Fruit fly (Drosophila melanogaster) whole organism, embryonic: Measurements from ENCODE around the gene ND-13A.

ENCODE experiments used
- Abd-B ChIP-seq: fragments of 200-800 bp; sonication (Bioruptor generic); optimal IDR thresholded peaks from 2 replicates; lab custom pipeline; 2018; ENCODE audit warnings: missing biosample characterization, mild to moderate bottlenecking, missing genetic modification characterization, moderate library complexity
- Atf3 ChIP-seq: fragments of 200-800 bp; sonication (Bioruptor generic); optimal IDR thresholded peaks from 3 replicates; lab custom pipeline; 2016; ENCODE audit warnings: missing biosample characterization, missing genetic modification characterization
- Atf6 ChIP-seq: fragments of 200-800 bp; sonication (Bioruptor generic); IDR thresholded peaks from 2 replicates; pipeline ENCODE4 v1.3.6; 2022; ENCODE audit warnings: missing biosample characterization, missing genetic modification characterization
- CG10543 ChIP-seq: fragments of 200-800 bp; sonication (Bioruptor generic); optimal IDR thresholded peaks from 3 replicates; lab custom pipeline; 2017; ENCODE audit warnings: missing biosample characterization, mild to moderate bottlenecking, missing genetic modification characterization, moderate library complexity
- CG12236 ChIP-seq: fragments of 200-800 bp; sonication (Bioruptor generic); optimal IDR thresholded peaks from 2 replicates; lab custom pipeline; 2016; ENCODE audit warnings: missing biosample characterization, missing genetic modification characterization
- CG12769 ChIP-seq: fragments of 200-800 bp; sonication (Bioruptor generic); optimal IDR thresholded peaks from 2 replicates; lab custom pipeline; 2019; ENCODE audit warnings: missing biosample characterization, mild to moderate bottlenecking, missing genetic modification characterization, moderate library complexity
- CG14860 ChIP-seq: fragments of 200-800 bp; sonication (Bioruptor generic); IDR thresholded peaks from 3 replicates; pipeline ENCODE4 v1.3.6; 2022; ENCODE audit warnings: missing biosample characterization, missing genetic modification characterization; ENCODE audit not compliant: partially characterized antibody
- CG14965 ChIP-seq: fragments of 200-800 bp; sonication (Bioruptor generic); optimal IDR thresholded peaks from 2 replicates; lab custom pipeline; 2016; ENCODE audit warnings: missing biosample characterization, missing genetic modification characterization, borderline replicate concordance
- CG15269 ChIP-seq: fragments of 200-800 bp; sonication (Bioruptor generic); optimal IDR thresholded peaks from 2 replicates; lab custom pipeline; 2018; ENCODE audit warnings: missing biosample characterization, mild to moderate bottlenecking, missing genetic modification characterization, moderate library complexity
- CG15479 ChIP-seq: fragments of 200-800 bp; sonication (Bioruptor generic); optimal IDR thresholded peaks from 3 replicates; lab custom pipeline; 2019; ENCODE audit warnings: missing biosample characterization, mild to moderate bottlenecking, missing genetic modification characterization, moderate library complexity
- CG16779 ChIP-seq: fragments of 200-800 bp; sonication (Bioruptor generic); IDR thresholded peaks from 2 replicates; pipeline ENCODE4 v1.3.6; 2022; ENCODE audit warnings: missing biosample characterization, missing genetic modification characterization
- CG2889 ChIP-seq: fragments of 200-800 bp; sonication (Bioruptor generic); IDR thresholded peaks from 3 replicates; pipeline ENCODE4 v1.3.6; 2022; ENCODE audit warnings: missing biosample characterization, missing genetic modification characterization
- CG31388 ChIP-seq: fragments of 200-800 bp; sonication (Bioruptor generic); optimal IDR thresholded peaks from 2 replicates; lab custom pipeline; 2016; ENCODE audit warnings: missing biosample characterization, missing genetic modification characterization
- CG32532 ChIP-seq: fragments of 200-800 bp; sonication (Bioruptor generic); IDR thresholded peaks from 2 replicates; pipeline ENCODE4 v1.3.6; 2022; ENCODE audit warnings: missing biosample characterization, missing genetic modification characterization
- CG6175 ChIP-seq: fragments of 200-800 bp; sonication (Bioruptor generic); IDR thresholded peaks from 3 replicates; pipeline ENCODE4 v1.3.6; 2022; ENCODE audit warnings: missing biosample characterization, missing genetic modification characterization
- CG7357 ChIP-seq: fragments of 200-800 bp; sonication (Bioruptor generic); IDR thresholded peaks from 3 replicates; pipeline ENCODE4 v1.3.6; 2022; ENCODE audit warnings: missing biosample characterization, missing genetic modification characterization
- CG7745 ChIP-seq: fragments of 200-800 bp; sonication (Bioruptor generic); optimal IDR thresholded peaks from 2 replicates; lab custom pipeline; 2018; ENCODE audit warnings: missing biosample characterization, mild to moderate bottlenecking, missing genetic modification characterization, moderate library complexity
- CG7987 ChIP-seq: fragments of 200-800 bp; sonication (Bioruptor generic); optimal IDR thresholded peaks from 2 replicates; lab custom pipeline; 2018; ENCODE audit warnings: missing biosample characterization, mild to moderate bottlenecking, missing genetic modification characterization, moderate library complexity
- CG8359 ChIP-seq: fragments of 200-800 bp; sonication (Bioruptor generic); optimal IDR thresholded peaks from 2 replicates; lab custom pipeline; 2017; ENCODE audit warnings: missing biosample characterization, mild to moderate bottlenecking, missing genetic modification characterization, borderline replicate concordance
- CG9817 ChIP-seq: fragments of 200-800 bp; sonication (Bioruptor generic); optimal IDR thresholded peaks from 2 replicates; lab custom pipeline; 2018; ENCODE audit warnings: missing biosample characterization, mild to moderate bottlenecking, missing genetic modification characterization, moderate library complexity
- Dbx ChIP-seq: fragments of 200-800 bp; sonication (Bioruptor generic); IDR thresholded peaks from 3 replicates; pipeline ENCODE4 v1.3.6; 2022; ENCODE audit warnings: missing biosample characterization, missing genetic modification characterization
- Deaf1 ChIP-seq: fragments of 200-800 bp; optimal IDR thresholded peaks from 3 replicates; lab custom pipeline; 2019; ENCODE audit warnings: missing biosample characterization, mild to moderate bottlenecking, missing genetic modification characterization, moderate library complexity
- HLH3B ChIP-seq: fragments of 200-800 bp; sonication (Bioruptor generic); IDR thresholded peaks from 2 replicates; pipeline ENCODE4 v1.3.6; 2022; ENCODE audit warnings: missing biosample characterization, missing genetic modification characterization
- Mes4 ChIP-seq: fragments of 200-800 bp; sonication (Bioruptor generic); optimal IDR thresholded peaks from 2 replicates; lab custom pipeline; 2016; ENCODE audit warnings: missing biosample characterization, missing genetic modification characterization
- Neu2 ChIP-seq: fragments of 200-800 bp; sonication (Bioruptor generic); optimal IDR thresholded peaks from 3 replicates; lab custom pipeline; 2016; ENCODE audit warnings: missing biosample characterization, missing genetic modification characterization, borderline replicate concordance
- Oaz ChIP-seq: fragments of 200-800 bp; sonication (Bioruptor generic); IDR thresholded peaks from 2 replicates; pipeline ENCODE4 v1.3.6; 2022; ENCODE audit warnings: missing biosample characterization, missing genetic modification characterization
- PHDP ChIP-seq: fragments of 200-800 bp; sonication (Bioruptor generic); optimal IDR thresholded peaks from 3 replicates; lab custom pipeline; 2018; ENCODE audit warnings: missing biosample characterization, mild to moderate bottlenecking, missing genetic modification characterization, moderate library complexity
- Pdp1 ChIP-seq, 2 experiments: fragments of 200-800 bp; sonication (Bioruptor generic); optimal IDR thresholded peaks; 3 replicates each; lab custom pipeline; 2016; ENCODE audit warnings: missing biosample characterization in 2 of 2, missing genetic modification characterization in 2 of 2, mild to moderate bottlenecking in 1 of 2, moderate library complexity in 1 of 2
- Sox100B ChIP-seq: fragments of 200-800 bp; sonication (Bioruptor generic); optimal IDR thresholded peaks from 3 replicates; lab custom pipeline; 2018; ENCODE audit warnings: missing biosample characterization, mild to moderate bottlenecking, missing genetic modification characterization
- ci ChIP-seq: fragments of 200-800 bp; sonication (Bioruptor generic); IDR thresholded peaks from 3 replicates; pipeline ENCODE4 v1.3.6; 2022; ENCODE audit warnings: missing biosample characterization, missing genetic modification characterization
- dmrt99B ChIP-seq: fragments of 200-800 bp; sonication (Bioruptor generic); optimal IDR thresholded peaks from 2 replicates; lab custom pipeline; 2018; ENCODE audit warnings: missing biosample characterization, mild to moderate bottlenecking, missing genetic modification characterization, moderate library complexity
- fd64A ChIP-seq: fragments of 200-800 bp; sonication (Bioruptor generic); optimal IDR thresholded peaks from 3 replicates; lab custom pipeline; 2018; ENCODE audit warnings: missing biosample characterization, mild to moderate bottlenecking, missing genetic modification characterization
- fd96Cb ChIP-seq: fragments of 200-800 bp; sonication (Bioruptor generic); optimal IDR thresholded peaks from 2 replicates; lab custom pipeline; 2018; ENCODE audit warnings: missing biosample characterization, mild to moderate bottlenecking, missing genetic modification characterization, moderate library complexity
- ken ChIP-seq: fragments of 200-800 bp; sonication (Bioruptor generic); IDR thresholded peaks from 3 replicates; pipeline ENCODE4 v1.3.6; 2022; ENCODE audit warnings: missing biosample characterization, missing genetic modification characterization
- odd ChIP-seq: fragments of 200-800 bp; sonication (Bioruptor generic); optimal IDR thresholded peaks from 2 replicates; lab custom pipeline; 2017; ENCODE audit warnings: missing biosample characterization, mild to moderate bottlenecking, missing genetic modification characterization
- pnt ChIP-seq: fragments of 200-800 bp; sonication (Bioruptor generic); optimal IDR thresholded peaks from 3 replicates; lab custom pipeline; 2016; ENCODE audit warnings: missing biosample characterization, missing genetic modification characterization
- prd ChIP-seq, 3 experiments: fragments of >200 bp in 2 of 3; fragments of 200-800 bp in 1 of 3; sonication (Bioruptor generic) in 1 of 3; optimal IDR thresholded peaks in 2 of 3; IDR thresholded peaks in 1 of 3; 2 replicates in 2 of 3; 3 replicates in 1 of 3; pipeline versions ENCODE4 v1.3.6 to Lab custom; 2017 to 2022; ENCODE audit warnings: missing biosample characterization in 1 of 3, missing genetic modification characterization in 1 of 3
- sens ChIP-seq: fragments of 200-800 bp; sonication (Bioruptor generic); peaks from one replicate; lab custom pipeline; 2016; ENCODE audit warnings: missing biosample characterization, missing genetic modification characterization
- slp2 ChIP-seq: fragments of 200-800 bp; sonication (Bioruptor generic); optimal IDR thresholded peaks from 2 replicates; lab custom pipeline; 2016; ENCODE audit warnings: missing biosample characterization, missing genetic modification characterization
- sob ChIP-seq: fragments of 200-800 bp; sonication (Bioruptor generic); IDR thresholded peaks from 2 replicates; pipeline ENCODE4 v1.3.6; 2022; ENCODE audit warnings: missing biosample characterization, missing genetic modification characterization
- trem ChIP-seq: fragments of 200-800 bp; optimal IDR thresholded peaks from 3 replicates; lab custom pipeline; 2019; ENCODE audit warnings: missing biosample characterization, mild to moderate bottlenecking, missing genetic modification characterization, moderate library complexity
- wek ChIP-seq: fragments of 200-800 bp; sonication (Bioruptor generic); optimal IDR thresholded peaks from 3 replicates; lab custom pipeline; 2018; ENCODE audit warnings: missing biosample characterization, mild to moderate bottlenecking, missing genetic modification characterization, moderate library complexity
- yki ChIP-seq: fragments of >200 bp; optimal IDR thresholded peaks from 3 replicates; lab custom pipeline; 2018
- z ChIP-seq: fragments of 200-800 bp; sonication (Bioruptor generic); IDR thresholded peaks from 3 replicates; pipeline ENCODE4 v1.3.6; 2022; ENCODE audit warnings: missing biosample characterization, missing genetic modification characterization
- zf30C ChIP-seq: fragments of 200-800 bp; sonication (Bioruptor generic); optimal IDR thresholded peaks from 3 replicates; lab custom pipeline; 2018; ENCODE audit warnings: missing biosample characterization, mild to moderate bottlenecking, missing genetic modification characterization
- zfh1 ChIP-seq: fragments of 200-800 bp; sonication (Bioruptor generic); IDR thresholded peaks from 3 replicates; pipeline ENCODE4 v1.3.6; 2022; ENCODE audit warnings: missing biosample characterization, missing genetic modification characterization

ND-13A gene

dm6 chr2L:5107626-5108272 lies 7.7 kb upstream of the ND-13A start (continued):
- TF ChIP-seq CG15269 (tag; lab: Kevin White, UChicago) = peak; percentile 96
- peak; percentile 93 for TF ChIP-seq CG2889 (GFP tag; lab: Robert Waterston, UW)
- TF ChIP-seq HLH3B (GFP tag; lab: Robert Waterston, UW) = peak; percentile 92
- no peak for TF ChIP-seq yki (lab: Kevin White, UChicago)
- peak; percentile 91 for TF ChIP-seq Oaz

- TF ChIP-seq Atf6 (no peak), prd (optimal IDR thresholded peaks at IDR 0.05; lab: Kevin White, UChicago) (no peak), prd (GFP tag; IDR thresholded peaks at IDR 0.05; lab: Robert Waterston, UW) (no peak), PHDP (tag; lab: Kevin White, UChicago) (no peak), zfh1 (GFP tag; lab: Robert Waterston, UW) (0 out of 3 replicates have a peak, but pooled peaks have one; percentile 33), Sox100B (GFP tag; lab: Kevin White, UChicago) (no peak), dmrt99B (tag; lab: Kevin White, UChicago) (no peak), sens (GFP tag; lab: Kevin White, UChicago) (peak; percentile 74), CG31388 (GFP tag; lab: Kevin White, UChicago) (no peak), sob (GFP tag; lab: Robert Waterston, UW) (no peak)
These were observed 3.6 kb upstream of the ND-13A start for dm6 chr2L:5103733-5104132.

dm6 chr2L:5100577-5100976 lies 489 bp upstream of the ND-13A start, which contains the start of gene Msp300:
TSS of gene Msp300 (plus strand) at chr2L:5100877.
- TF ChIP-seq Pdp1 (GFP tag; optimal IDR thresholded peaks at IDR 0.05; lab: Kevin White, UChicago) = no peak
- TF ChIP-seq trem (tag; lab: Kevin White, UChicago) = no peak
- no peak for TF ChIP-seq Neu2 (GFP tag; lab: Kevin White, UChicago)
- TF ChIP-seq Deaf1 = peak; percentile 88
- TF ChIP-seq CG6175 (GFP tag; lab: Robert Waterston, UW) = no peak
- peak; percentile 13 for TF ChIP-seq CG10543
- TF ChIP-seq CG32532 (GFP tag; lab: Robert Waterston, UW) = 0 out of 2 replicates have a peak, but pooled peaks have one; percentile 5
- TF ChIP-seq CG16779 (GFP tag; lab: Robert Waterston, UW) = no peak
- TF ChIP-seq CG15479 (GFP tag; lab: Kevin White, UChicago) = no peak
- TF ChIP-seq CG9817 (tag; lab: Kevin White, UChicago) = no peak
- 0 out of 3 replicates have a peak, but pooled peaks have one; percentile 43 for TF ChIP-seq ci
- TF ChIP-seq CG12769 (tag; lab: Kevin White, UChicago) = peak; percentile 39
- no peak for TF ChIP-seq CG8359 (GFP tag; lab: Kevin White, UChicago)
- TF ChIP-seq, all 482 proteins: peak for 5

- TF ChIP-seq Atf3 (GFP tag; lab: Kevin White, UChicago) = no peak
- TF ChIP-seq odd (GFP tag; lab: Kevin White, UChicago) = peak; percentile 66
- TF ChIP-seq wek (GFP tag; lab: Kevin White, UChicago) = peak; percentile 58
- TF ChIP-seq CG14965 (GFP tag; lab: Kevin White, UChicago) = no peak
- TF ChIP-seq z (GFP tag; lab: Robert Waterston, UW) = no peak
- no peak for TF ChIP-seq CG7357
- TF ChIP-seq CG7987 (GFP tag; lab: Kevin White, UChicago) = peak; percentile 68
- no peak for TF ChIP-seq CG12236 (GFP tag; lab: Kevin White, UChicago)
- no peak for TF ChIP-seq Abd-B
- TF ChIP-seq zf30C (GFP tag; lab: Kevin White, UChicago) = no peak
- peak; percentile 13 for TF ChIP-seq fd64A (GFP tag; lab: Kevin White, UChicago)
- TF ChIP-seq fd96Cb = no peak
- TF ChIP-seq CG14860 (GFP tag; lab: Robert Waterston, UW) = no peak
- no peak for TF ChIP-seq CG7745
- peak; percentile 27; the same call in 1 of the 3 replicates for TF ChIP-seq Dbx
- TF ChIP-seq Mes4 = no peak
- TF ChIP-seq ken (GFP tag; lab: Robert Waterston, UW) = no peak
- no peak for TF ChIP-seq slp2 (GFP tag; lab: Kevin White, UChicago)
- TF ChIP-seq pnt = no peak
- TF ChIP-seq CG31388 (GFP tag; lab: Kevin White, UChicago) = no peak
These were observed 3.3 kb downstream of the ND-13A start for dm6 chr2L:5096761-5097160.
